Worm (Caenorhabditis elegans) whole organism, young adult: ENCODE results near the gene piki-1.

Experiments used
- B0019.2 ChIP-seq: fragments of 200-800 bp; sonication (Bioruptor generic); conservative IDR thresholded peaks from 2 replicates; pipeline ENCODE4 v1.3.6; 2022; ENCODE audit warnings: missing genetic modification reagents, missing genetic modification characterization, missing compliant biosample characterization
- B0035.1 ChIP-seq: sonication (generic microtip); optimal IDR thresholded peaks from 2 replicates; lab custom pipeline; 2016; ENCODE audit warnings: missing genetic modification characterization, mild to moderate bottlenecking, missing compliant biosample characterization, missing genotype, missing genetic modification reagents
- C06A6.2 ChIP-seq: fragments of 200-800 bp; sonication (Bioruptor generic); conservative IDR thresholded peaks from 2 replicates; pipeline ENCODE4 v1.3.6; 2022; ENCODE audit warnings: missing genetic modification characterization, missing compliant biosample characterization
- D2030.7 ChIP-seq: fragments of 200-800 bp; sonication (Bioruptor generic); IDR thresholded peaks from 2 replicates; pipeline ENCODE4 v1.3.6; 2022; ENCODE audit warnings: missing genetic modification reagents, missing genetic modification characterization, missing compliant biosample characterization
- F23B12.7 ChIP-seq: sonication (generic microtip); optimal IDR thresholded peaks from 2 replicates; lab custom pipeline; 2017; ENCODE audit warnings: missing genetic modification characterization, mild to moderate bottlenecking, missing compliant biosample characterization, antibody characterized with exemption, moderate library complexity; ENCODE audit not compliant: insufficient read depth
- F37B4.10 ChIP-seq: fragments of 200-800 bp; sonication (Bioruptor generic); IDR thresholded peaks from 2 replicates; pipeline ENCODE4 v1.3.6; 2022; ENCODE audit warnings: missing genetic modification characterization, missing compliant biosample characterization
- F39B2.1 ChIP-seq: fragments of 200-800 bp; sonication (Bioruptor generic); IDR thresholded peaks from 2 replicates; pipeline ENCODE4 v1.3.6; 2022; ENCODE audit warnings: missing genetic modification reagents, missing genetic modification characterization, missing compliant biosample characterization
- F52B5.7 ChIP-seq: sonication (generic microtip); optimal IDR thresholded peaks from 2 replicates; lab custom pipeline; 2016; ENCODE audit warnings: mild to moderate bottlenecking, missing genetic modification characterization, missing compliant biosample characterization
- ZK185.1 ChIP-seq: sonication (generic microtip); optimal IDR thresholded peaks from 2 replicates; lab custom pipeline; 2016; ENCODE audit warnings: mild to moderate bottlenecking, missing genetic modification characterization, missing compliant biosample characterization; ENCODE audit not compliant: poor library complexity, severe bottlenecking
- akir-1 ChIP-seq: fragments of 200-800 bp; sonication (Bioruptor generic); optimal IDR thresholded peaks from 2 replicates; lab custom pipeline; 2018; ENCODE audit warnings: mild to moderate bottlenecking, missing genetic modification characterization, moderate library complexity, missing compliant biosample characterization
- aptf-2 ChIP-seq: fragments of 200-800 bp; sonication (Bioruptor generic); conservative IDR thresholded peaks from 2 replicates; pipeline ENCODE4 v1.3.6; 2022; ENCODE audit warnings: missing genetic modification reagents, missing genetic modification characterization, missing compliant biosample characterization
- aptf-3 ChIP-seq: fragments of 200-800 bp; sonication (Bioruptor generic); IDR thresholded peaks from 2 replicates; pipeline ENCODE4 v1.3.6; 2022; ENCODE audit warnings: missing genetic modification characterization, missing compliant biosample characterization
- attf-3 ChIP-seq: fragments of 200-800 bp; sonication (Bioruptor generic); conservative IDR thresholded peaks from 2 replicates; pipeline ENCODE4 v1.3.6; 2022; ENCODE audit warnings: missing genetic modification reagents, missing genetic modification characterization, missing compliant biosample characterization
- attf-6 ChIP-seq: fragments of 200-800 bp; sonication (Bioruptor generic); IDR thresholded peaks from 2 replicates; pipeline ENCODE4 v1.3.6; 2022; ENCODE audit warnings: missing genetic modification reagents, missing genetic modification characterization, missing compliant biosample characterization
- ceh-27 ChIP-seq: fragments of 200-800 bp; sonication (Bioruptor generic); optimal IDR thresholded peaks from 2 replicates; lab custom pipeline; 2018; ENCODE audit warnings: mild to moderate bottlenecking, missing genetic modification characterization, moderate library complexity, missing compliant biosample characterization
- ceh-79 ChIP-seq: sonication (generic microtip); optimal IDR thresholded peaks from 2 replicates; lab custom pipeline; 2017; ENCODE audit warnings: mild to moderate bottlenecking, missing genetic modification characterization, missing compliant biosample characterization
- chd-7 ChIP-seq: sonication (generic microtip); optimal IDR thresholded peaks from 2 replicates; lab custom pipeline; 2016; ENCODE audit warnings: mild to moderate bottlenecking, missing genetic modification characterization, moderate library complexity, missing compliant biosample characterization
- dpff-1 ChIP-seq: sonication (generic microtip); optimal IDR thresholded peaks from 2 replicates; lab custom pipeline; 2017; ENCODE audit warnings: mild to moderate bottlenecking, missing genetic modification characterization, missing compliant biosample characterization
- dpl-1 ChIP-seq: fragments of 150-350 bp; optimal IDR thresholded peaks from 2 replicates; lab custom pipeline; 2014; ENCODE audit warnings: missing biosample characterization, missing genetic modification reagents, missing genetic modification characterization
- efl-1 ChIP-seq: fragments of 150-350 bp; optimal IDR thresholded peaks from 2 replicates; lab custom pipeline; 2014; ENCODE audit warnings: missing biosample characterization, missing genetic modification reagents, missing genetic modification characterization
- egl-18 ChIP-seq: fragments of 200-800 bp; sonication (Bioruptor generic); IDR thresholded peaks from 2 replicates; pipeline ENCODE4 v1.3.6; 2022; ENCODE audit warnings: missing genetic modification reagents, missing genetic modification characterization, missing compliant biosample characterization
- ekl-4 ChIP-seq: fragments of 200-800 bp; sonication (Bioruptor generic); IDR thresholded peaks from 2 replicates; pipeline ENCODE4 v1.3.6; 2022; ENCODE audit warnings: missing genetic modification reagents, missing genetic modification characterization, missing compliant biosample characterization
- ets-4 ChIP-seq: fragments of 200-800 bp; sonication (Bioruptor generic); optimal IDR thresholded peaks from 2 replicates; lab custom pipeline; 2018; ENCODE audit warnings: mild to moderate bottlenecking, missing genetic modification characterization, missing compliant biosample characterization
- hmg-1.2 ChIP-seq: fragments of 200-800 bp; sonication (Bioruptor generic); IDR thresholded peaks from 2 replicates; pipeline ENCODE4 v1.3.6; 2022; ENCODE audit warnings: missing genetic modification reagents, missing genetic modification characterization, missing compliant biosample characterization
- lin-26 ChIP-seq: fragments of 200-800 bp; sonication (Bioruptor generic); IDR thresholded peaks from 2 replicates; pipeline ENCODE4 v1.3.6; 2022; ENCODE audit warnings: missing genetic modification reagents, missing genetic modification characterization, missing compliant biosample characterization
- lin-35 ChIP-seq, 3 experiments: fragments of 150-350 bp in 2 of 3; sonication (generic microtip) in 1 of 3; optimal IDR thresholded peaks; 2 replicates each; lab custom pipeline; 2014 to 2018; ENCODE audit warnings: missing biosample characterization in 3 of 3, missing genetic modification characterization in 3 of 3, missing genetic modification reagents in 3 of 3
- lin-40 ChIP-seq: sonication (generic microtip); optimal IDR thresholded peaks from 2 replicates; lab custom pipeline; 2016; ENCODE audit warnings: missing genetic modification characterization, mild to moderate bottlenecking, missing compliant biosample characterization, missing genotype, missing genetic modification reagents
- madf-10 ChIP-seq: sonication (generic microtip); optimal IDR thresholded peaks from 2 replicates; lab custom pipeline; 2016; ENCODE audit warnings: mild to moderate bottlenecking, missing genetic modification characterization, missing compliant biosample characterization
- mcd-1 ChIP-seq: fragments of 200-800 bp; sonication (Bioruptor generic); IDR thresholded peaks from 2 replicates; pipeline ENCODE4 v1.3.6; 2022; ENCODE audit warnings: missing genetic modification reagents, missing genetic modification characterization, missing compliant biosample characterization
- mes-4 ChIP-seq: sonication (generic microtip); optimal IDR thresholded peaks from 2 replicates; lab custom pipeline; 2016; ENCODE audit warnings: missing genotype, missing genetic modification characterization, missing compliant biosample characterization
- nfya-1 ChIP-seq: sonication (generic microtip); optimal IDR thresholded peaks from 2 replicates; lab custom pipeline; 2017; ENCODE audit warnings: antibody characterized with exemption, missing compliant biosample characterization, missing genetic modification characterization, borderline replicate concordance; ENCODE audit not compliant: insufficient read depth
- nfyb-1 ChIP-seq: fragments of 200-800 bp; sonication (Bioruptor generic); IDR thresholded peaks from 2 replicates; pipeline ENCODE4 v1.3.6; 2022; ENCODE audit warnings: missing genetic modification reagents, missing genetic modification characterization, missing compliant biosample characterization
- pbrm-1 ChIP-seq: fragments of 200-800 bp; sonication (Bioruptor generic); IDR thresholded peaks from 2 replicates; pipeline ENCODE4 v1.3.6; 2022; ENCODE audit warnings: missing genetic modification reagents, missing genetic modification characterization, missing compliant biosample characterization
- pha-4 ChIP-seq: fragments of 150-350 bp; sonication (generic microtip); optimal IDR thresholded peaks from 2 replicates; lab custom pipeline; 2014; ENCODE audit warnings: missing biosample characterization, missing genetic modification reagents, missing genetic modification characterization
- repo-1 ChIP-seq: sonication (generic microtip); optimal IDR thresholded peaks from 2 replicates; lab custom pipeline; 2017; ENCODE audit warnings: mild to moderate bottlenecking, missing genetic modification characterization, missing compliant biosample characterization
- snpc-1.3 ChIP-seq: sonication (generic microtip); optimal IDR thresholded peaks from 2 replicates; lab custom pipeline; 2017; ENCODE audit warnings: missing genetic modification characterization, mild to moderate bottlenecking, missing compliant biosample characterization, antibody characterized with exemption, moderate library complexity, missing genotype, missing genetic modification reagents; ENCODE audit not compliant: insufficient read depth
- snpc-3.4 ChIP-seq: sonication (generic microtip); optimal IDR thresholded peaks from 2 replicates; lab custom pipeline; 2017; ENCODE audit warnings: missing genetic modification characterization, mild to moderate bottlenecking, missing compliant biosample characterization, antibody characterized with exemption, moderate library complexity, missing genotype, missing genetic modification reagents
- snpc-4 ChIP-seq, 5 experiments: fragments of 150-350 bp in 1 of 5; sonication (generic microtip) in 4 of 5; optimal IDR thresholded peaks; 2 replicates each; lab custom pipeline; 2014 to 2018; ENCODE audit warnings: missing genetic modification characterization in 5 of 5, missing biosample characterization in 3 of 5, antibody characterized with exemption in 2 of 5, mild to moderate bottlenecking in 2 of 5, missing compliant biosample characterization in 2 of 5, missing genotype in 2 of 5, moderate library complexity in 2 of 5, missing genetic modification reagents in 1 of 5
- somi-1 ChIP-seq: fragments of 200-800 bp; sonication (Bioruptor generic); optimal IDR thresholded peaks from 2 replicates; lab custom pipeline; 2018; ENCODE audit warnings: mild to moderate bottlenecking, missing genetic modification characterization, missing compliant biosample characterization
- sptf-2 ChIP-seq: fragments of 200-800 bp; sonication (Bioruptor generic); optimal IDR thresholded peaks from 2 replicates; lab custom pipeline; 2018; ENCODE audit warnings: mild to moderate bottlenecking, missing genetic modification characterization, missing compliant biosample characterization
- tlf-1 ChIP-seq: fragments of 200-800 bp; sonication (Bioruptor generic); optimal IDR thresholded peaks from 2 replicates; lab custom pipeline; 2018; ENCODE audit warnings: mild to moderate bottlenecking, missing genetic modification characterization, missing compliant biosample characterization
- unc-130 ChIP-seq: sonication (generic microtip); optimal IDR thresholded peaks from 2 replicates; lab custom pipeline; 2016; ENCODE audit warnings: missing genetic modification reagents, missing genetic modification characterization, missing compliant biosample characterization
- unc-62 ChIP-seq: fragments of 150-350 bp; optimal IDR thresholded peaks from 2 replicates; lab custom pipeline; 2014; ENCODE audit warnings: missing biosample characterization, missing genetic modification reagents, missing genetic modification characterization
- zfh-2 ChIP-seq: fragments of 200-800 bp; sonication (Bioruptor generic); conservative IDR thresholded peaks from 2 replicates; pipeline ENCODE4 v1.3.6; 2022; ENCODE audit warnings: missing genetic modification reagents, missing genetic modification characterization, missing compliant biosample characterization
- zim-3 ChIP-seq: sonication (generic microtip); optimal IDR thresholded peaks from 2 replicates; lab custom pipeline; 2017; ENCODE audit warnings: mild to moderate bottlenecking, missing genetic modification characterization, moderate library complexity, missing compliant biosample characterization
- ztf-26 ChIP-seq: sonication (generic microtip); optimal IDR thresholded peaks from 2 replicates; lab custom pipeline; 2017; ENCODE audit warnings: missing genetic modification characterization, missing compliant biosample characterization
- ztf-28 ChIP-seq: fragments of 200-800 bp; sonication (Bioruptor generic); IDR thresholded peaks from 2 replicates; pipeline ENCODE4 v1.3.6; 2022; ENCODE audit warnings: missing genetic modification reagents, missing genetic modification characterization, missing compliant biosample characterization
- ztf-6 ChIP-seq: fragments of 200-800 bp; sonication (Bioruptor generic); IDR thresholded peaks from 2 replicates; pipeline ENCODE4 v1.3.6; 2022; ENCODE audit warnings: missing genetic modification reagents, missing genetic modification characterization, missing compliant biosample characterization

piki-1 gene

ce11 chrX:15276774-15277173 lies 30.6 kb upstream of the piki-1 start:
- no peak for TF ChIP-seq aptf-3 (GFP tag; lab: Robert Waterston, UW)
- TF ChIP-seq ztf-26 (tag; lab: Kevin White, UChicago) = peak; percentile 46
- peak; percentile 27 for TF ChIP-seq somi-1
- no peak for TF ChIP-seq F52B5.7 (tag; lab: Kevin White, UChicago)
- TF ChIP-seq egl-18 (GFP tag; lab: Robert Waterston, UW) = no peak
- TF ChIP-seq zfh-2 (GFP tag; lab: Robert Waterston, UW) = no peak
- TF ChIP-seq ceh-79 = no peak
- no peak for TF ChIP-seq B0035.1
- peak in 1 of 3 experiments; percentile 57 for TF ChIP-seq lin-35 (GFP tag; optimal IDR thresholded peaks at IDR 0.05; lab: Kevin White, UChicago)
- peak; percentile 24 for TF ChIP-seq pha-4 (tag; lab: Kevin White, UChicago)
- TF ChIP-seq unc-62 = no peak
- TF ChIP-seq ets-4 (GFP tag; lab: Kevin White, UChicago) = no peak
- TF ChIP-seq aptf-2 = no peak
- no peak for TF ChIP-seq F39B2.1
- no peak for TF ChIP-seq madf-10 (tag; lab: Kevin White, UChicago)
- no peak for TF ChIP-seq sptf-2 (GFP tag; lab: Kevin White, UChicago)
- TF ChIP-seq nfyb-1 = no peak
- peak; percentile 65; the same call in 1 of the 2 replicates for TF ChIP-seq hmg-1.2
- no peak for TF ChIP-seq ztf-6
- TF ChIP-seq lin-26 (GFP tag; lab: Robert Waterston, UW) = no peak
- TF ChIP-seq repo-1 = no peak
- no peak for TF ChIP-seq efl-1
- no peak for TF ChIP-seq ztf-28 (GFP tag; lab: Robert Waterston, UW)
- TF ChIP-seq mcd-1 (GFP tag; lab: Robert Waterston, UW) = 0 out of 2 replicates have a peak, but pooled peaks have one; percentile 26
- no peak for TF ChIP-seq nfya-1
- no peak for TF ChIP-seq pbrm-1
- no peak for TF ChIP-seq unc-130 (GFP tag; lab: Kevin White, UChicago)
- peak; percentile 60 for TF ChIP-seq lin-40 (tag; lab: Kevin White, UChicago)
- TF ChIP-seq attf-3 (GFP tag; lab: Robert Waterston, UW) = no peak
- TF ChIP-seq attf-6 (GFP tag; lab: Robert Waterston, UW) = no peak
- TF ChIP-seq akir-1 (GFP tag; lab: Kevin White, UChicago) = no peak
- no peak for TF ChIP-seq snpc-3.4 (tag; lab: Kevin White, UChicago)
- no peak for TF ChIP-seq F37B4.10
- no peak for TF ChIP-seq dpff-1 (tag; lab: Kevin White, UChicago)
- no peak for TF ChIP-seq chd-7
- no peak for TF ChIP-seq zim-3
- no peak for TF ChIP-seq tlf-1 (GFP tag; lab: Kevin White, UChicago)
- no peak for TF ChIP-seq dpl-1
- TF ChIP-seq B0019.2 (GFP tag; lab: Robert Waterston, UW) = no peak
- no peak for TF ChIP-seq snpc-4 (GFP tag; optimal IDR thresholded peaks at IDR 0.05; lab: Kevin White, UChicago)
- peak in 2 of 4 experiments; percentile 21 to 31 for TF ChIP-seq snpc-4 (tag; optimal IDR thresholded peaks at IDR 0.05; lab: Kevin White, UChicago)
- TF ChIP-seq ekl-4 (GFP tag; lab: Robert Waterston, UW) = no peak
- TF ChIP-seq ceh-27 (GFP tag; lab: Kevin White, UChicago) = peak; percentile 33
- no peak for TF ChIP-seq D2030.7 (GFP tag; lab: Robert Waterston, UW)
- no peak for TF ChIP-seq C06A6.2 (GFP tag; lab: Robert Waterston, UW)
- TF ChIP-seq F23B12.7 (tag; lab: Kevin White, UChicago) = no peak
- peak; percentile 62 for TF ChIP-seq ZK185.1
- no peak for TF ChIP-seq snpc-1.3 (tag; lab: Kevin White, UChicago)
- no peak for TF ChIP-seq mes-4 (tag; lab: Kevin White, UChicago)
